Fruit fly (Drosophila melanogaster) whole organism, embryonic: ENCODE measurements around the gene His3.3B.

ENCODE experiments used
- Adf1 ChIP-seq: fragments of 200-800 bp; sonication (Bioruptor generic); IDR thresholded peaks from 2 replicates; pipeline ENCODE4 v1.3.6; 2022; ENCODE audit warnings: missing biosample characterization, missing genetic modification characterization
- CG10147 ChIP-seq: fragments of 200-800 bp; sonication (Bioruptor generic); optimal IDR thresholded peaks from 2 replicates; lab custom pipeline; 2019; ENCODE audit warnings: missing biosample characterization, mild to moderate bottlenecking, missing genetic modification characterization, moderate library complexity
- CG10543 ChIP-seq: fragments of 200-800 bp; sonication (Bioruptor generic); optimal IDR thresholded peaks from 3 replicates; lab custom pipeline; 2017; ENCODE audit warnings: missing biosample characterization, mild to moderate bottlenecking, missing genetic modification characterization, moderate library complexity
- CG12769 ChIP-seq: fragments of 200-800 bp; sonication (Bioruptor generic); optimal IDR thresholded peaks from 2 replicates; lab custom pipeline; 2019; ENCODE audit warnings: missing biosample characterization, mild to moderate bottlenecking, missing genetic modification characterization, moderate library complexity
- CG13894 ChIP-seq: fragments of 200-800 bp; sonication (Bioruptor generic); optimal IDR thresholded peaks from 3 replicates; lab custom pipeline; 2018; ENCODE audit warnings: missing biosample characterization, mild to moderate bottlenecking, missing genetic modification characterization, moderate library complexity
- CG1603 ChIP-seq: fragments of 200-800 bp; sonication (Bioruptor generic); optimal IDR thresholded peaks from 2 replicates; lab custom pipeline; 2019; ENCODE audit warnings: missing biosample characterization, mild to moderate bottlenecking, missing genetic modification characterization, moderate library complexity
- CG17829 ChIP-seq: fragments of 200-800 bp; optimal IDR thresholded peaks from 2 replicates; lab custom pipeline; 2019; ENCODE audit warnings: missing biosample characterization, mild to moderate bottlenecking, missing genetic modification characterization, moderate library complexity
- CG3065 ChIP-seq: fragments of 200-800 bp; sonication (Bioruptor generic); optimal IDR thresholded peaks from 2 replicates; lab custom pipeline; 2016; ENCODE audit warnings: missing biosample characterization, missing genetic modification characterization
- CG4328 ChIP-seq: fragments of 200-800 bp; sonication (Bioruptor generic); optimal IDR thresholded peaks from 3 replicates; lab custom pipeline; 2017; ENCODE audit warnings: missing biosample characterization, missing genetic modification reagents, missing genetic modification characterization
- CG4360 ChIP-seq: fragments of 200-800 bp; sonication (Bioruptor generic); IDR thresholded peaks from 2 replicates; pipeline ENCODE4 v1.3.6; 2022; ENCODE audit warnings: missing biosample characterization, missing genetic modification characterization
- CG5180 ChIP-seq: fragments of 200-800 bp; sonication (Bioruptor generic); optimal IDR thresholded peaks from 3 replicates; lab custom pipeline; 2017; ENCODE audit warnings: missing biosample characterization, missing genetic modification characterization, mild to moderate bottlenecking, moderate library complexity, missing genetic modification reagents
- CG5245 ChIP-seq: fragments of 200-800 bp; sonication (Bioruptor generic); optimal IDR thresholded peaks from 3 replicates; lab custom pipeline; 2016; ENCODE audit warnings: missing biosample characterization, missing genetic modification characterization
- CG6791 ChIP-seq: fragments of 200-800 bp; sonication (Bioruptor generic); IDR thresholded peaks from 3 replicates; pipeline ENCODE4 v1.3.6; 2022; ENCODE audit warnings: missing biosample characterization, missing genetic modification characterization; ENCODE audit not compliant: partially characterized antibody
- CG7357 ChIP-seq: fragments of 200-800 bp; sonication (Bioruptor generic); IDR thresholded peaks from 3 replicates; pipeline ENCODE4 v1.3.6; 2022; ENCODE audit warnings: missing biosample characterization, missing genetic modification characterization
- CTCF ChIP-seq: fragments of 200-800 bp; sonication (Bioruptor generic); optimal IDR thresholded peaks from 2 replicates; lab custom pipeline; 2017; ENCODE audit warnings: missing biosample characterization, mild to moderate bottlenecking, missing genetic modification characterization, moderate library complexity
- Deaf1 ChIP-seq: fragments of 200-800 bp; optimal IDR thresholded peaks from 3 replicates; lab custom pipeline; 2019; ENCODE audit warnings: missing biosample characterization, mild to moderate bottlenecking, missing genetic modification characterization, moderate library complexity
- Mad ChIP-seq: fragments of 200-800 bp; sonication (Bioruptor generic); optimal IDR thresholded peaks from 2 replicates; lab custom pipeline; 2016; ENCODE audit warnings: missing biosample characterization, missing genetic modification characterization
- NfI ChIP-seq: fragments of 200-800 bp; sonication (Bioruptor generic); optimal IDR thresholded peaks from 3 replicates; lab custom pipeline; 2018; ENCODE audit warnings: missing biosample characterization, mild to moderate bottlenecking, missing genetic modification characterization, moderate library complexity
- Stat92E ChIP-seq, 3 experiments: fragments of >200 bp in 2 of 3; fragments of 200-800 bp in 1 of 3; sonication (Bioruptor generic) in 1 of 3; optimal IDR thresholded peaks; 2 replicates each; lab custom pipeline; 2017 to 2019; ENCODE audit warnings: missing biosample characterization in 3 of 3, missing genetic modification characterization in 3 of 3, mild to moderate bottlenecking in 1 of 3, moderate library complexity in 1 of 3
- cad ChIP-seq: fragments of >200 bp; optimal IDR thresholded peaks from 2 replicates; lab custom pipeline; 2017; ENCODE audit warnings: missing biosample characterization, missing genetic modification characterization
- cato ChIP-seq: fragments of 200-800 bp; sonication (Bioruptor generic); optimal IDR thresholded peaks from 2 replicates; lab custom pipeline; 2016; ENCODE audit warnings: missing biosample characterization, missing genetic modification characterization, borderline replicate concordance
- cg ChIP-seq: fragments of 200-800 bp; sonication (Bioruptor generic); optimal IDR thresholded peaks from 3 replicates; lab custom pipeline; 2019; ENCODE audit warnings: missing biosample characterization, mild to moderate bottlenecking, missing genetic modification characterization, moderate library complexity
- dpn ChIP-seq, 2 experiments: fragments of 200-800 bp; sonication (Bioruptor generic); optimal IDR thresholded peaks; 3 replicates each; lab custom pipeline; 2016; ENCODE audit warnings: missing biosample characterization in 2 of 2, missing genetic modification characterization in 2 of 2
- dysf ChIP-seq: fragments of 200-800 bp; sonication (Bioruptor generic); IDR thresholded peaks from 3 replicates; pipeline ENCODE4 v1.3.6; 2022; ENCODE audit warnings: missing biosample characterization, missing genetic modification characterization
- en ChIP-seq: fragments of 200-800 bp; sonication (Bioruptor generic); optimal IDR thresholded peaks from 2 replicates; lab custom pipeline; 2016; ENCODE audit warnings: missing biosample characterization, missing genetic modification characterization
- grn ChIP-seq: fragments of 200-800 bp; sonication (Bioruptor generic); optimal IDR thresholded peaks from 3 replicates; lab custom pipeline; 2017; ENCODE audit warnings: missing biosample characterization, missing genetic modification characterization
- insv ChIP-seq, 2 experiments: fragments of 200-800 bp; sonication (Bioruptor generic); optimal IDR thresholded peaks; 3 replicates each; lab custom pipeline; 2016 to 2018; ENCODE audit warnings: missing biosample characterization in 2 of 2, missing genetic modification characterization in 2 of 2
- kni ChIP-seq: fragments of 200-800 bp; sonication (Bioruptor generic); optimal IDR thresholded peaks from 3 replicates; lab custom pipeline; 2017; ENCODE audit warnings: mild to moderate bottlenecking, missing biosample characterization, missing genetic modification reagents, missing genetic modification characterization
- oc ChIP-seq: fragments of 200-800 bp; sonication (Bioruptor generic); optimal IDR thresholded peaks from 2 replicates; lab custom pipeline; 2018; ENCODE audit warnings: missing biosample characterization, mild to moderate bottlenecking, missing genetic modification characterization, moderate library complexity
- odd ChIP-seq: fragments of 200-800 bp; sonication (Bioruptor generic); optimal IDR thresholded peaks from 2 replicates; lab custom pipeline; 2017; ENCODE audit warnings: missing biosample characterization, mild to moderate bottlenecking, missing genetic modification characterization
- pros ChIP-seq: fragments of 200-800 bp; sonication (Bioruptor generic); optimal IDR thresholded peaks from 3 replicates; lab custom pipeline; 2019; ENCODE audit warnings: missing biosample characterization, mild to moderate bottlenecking, missing genetic modification characterization, moderate library complexity
- row ChIP-seq: fragments of 200-800 bp; sonication (Bioruptor generic); IDR thresholded peaks from 3 replicates; pipeline ENCODE4 v1.3.6; 2022; ENCODE audit warnings: missing biosample characterization, missing genetic modification characterization
- sens ChIP-seq: fragments of 200-800 bp; sonication (Bioruptor generic); peaks from one replicate; lab custom pipeline; 2016; ENCODE audit warnings: missing biosample characterization, missing genetic modification characterization
- sna ChIP-seq: fragments of 200-800 bp; sonication (Bioruptor generic); IDR thresholded peaks from 2 replicates; pipeline ENCODE4 v1.3.6; 2022; ENCODE audit warnings: missing biosample characterization, missing genetic modification characterization; ENCODE audit not compliant: partially characterized antibody
- sqz ChIP-seq: fragments of 200-800 bp; sonication (Bioruptor generic); optimal IDR thresholded peaks from 3 replicates; lab custom pipeline; 2018; ENCODE audit warnings: missing biosample characterization, mild to moderate bottlenecking, missing genetic modification characterization
- tin ChIP-seq: fragments of 200-800 bp; sonication (Bioruptor generic); optimal IDR thresholded peaks from 3 replicates; lab custom pipeline; 2016; ENCODE audit warnings: missing biosample characterization, missing genetic modification characterization
- tll ChIP-seq, 2 experiments: fragments of 200-800 bp in 1 of 2; fragments of >200 bp in 1 of 2; sonication (Bioruptor generic) in 1 of 2; optimal IDR thresholded peaks; 2 replicates each; lab custom pipeline; 2017 to 2019; ENCODE audit warnings: missing biosample characterization in 2 of 2, missing genetic modification characterization in 2 of 2, mild to moderate bottlenecking in 1 of 2, moderate library complexity in 1 of 2
- zen ChIP-seq: fragments of 200-800 bp; sonication (Bioruptor generic); optimal IDR thresholded peaks from 3 replicates; lab custom pipeline; 2018; ENCODE audit warnings: missing biosample characterization, mild to moderate bottlenecking, missing genetic modification characterization, moderate library complexity
- zf30C ChIP-seq: fragments of 200-800 bp; sonication (Bioruptor generic); optimal IDR thresholded peaks from 3 replicates; lab custom pipeline; 2018; ENCODE audit warnings: missing biosample characterization, mild to moderate bottlenecking, missing genetic modification characterization

Gene His3.3B

dm6 chrX:9133577-9134240 is 22.8 kb downstream of the His3.3B start (continued):
- no peak for TF ChIP-seq NfI (GFP tag; lab: Kevin White, UChicago)
- no peak for TF ChIP-seq tin (GFP tag; lab: Kevin White, UChicago)
- TF ChIP-seq CG5245, result no peak

- TF ChIP-seq CG17829 (tag; lab: Kevin White, UChicago) (peak; percentile 0), CG10543 (peak; percentile 5), zf30C (GFP tag; lab: Kevin White, UChicago) (peak; percentile 94), CG13894 (peak; percentile 20), pros (GFP tag; lab: Kevin White, UChicago) (peak; percentile 29), en (GFP tag; lab: Kevin White, UChicago) (no peak), odd (GFP tag; lab: Kevin White, UChicago) (peak; percentile 77), CTCF (GFP tag; lab: Kevin White, UChicago) (no peak), Deaf1 (tag; lab: Kevin White, UChicago) (peak; percentile 2), Adf1 (GFP tag; lab: Robert Waterston, UW) (no peak), kni (GFP tag; lab: Kevin White, UChicago) (peak; percentile 82), cad (GFP tag; lab: Kevin White, UChicago) (peak; percentile 84), CG6791 (GFP tag; lab: Robert Waterston, UW) (peak; percentile 13; the same call in 1 of the 3 replicates), dpn (GFP tag; optimal IDR thresholded peaks at IDR 0.05; lab: Kevin White, UChicago) (no peak), CG4328 (GFP tag; lab: Kevin White, UChicago) (no peak), zen (tag; lab: Kevin White, UChicago) (peak; percentile 85), tll (GFP tag; optimal IDR thresholded peaks at IDR 0.05; lab: Kevin White, UChicago) (peak in 1 of 2 experiments; percentile 86), CG5180 (peak; percentile 30), Stat92E (GFP tag; optimal IDR thresholded peaks at IDR 0.05; lab: Kevin White, UChicago) (no peak), CG7357 (no peak), insv (GFP tag; optimal IDR thresholded peaks at IDR 0.05; lab: Kevin White, UChicago) (peak in 1 of 2 experiments; percentile 14), oc (peak; percentile 52), row (GFP tag; lab: Robert Waterston, UW) (0 out of 3 replicates have a peak, but pooled peaks have one; percentile 10), Mad (GFP tag; lab: Kevin White, UChicago) (no peak), CG4360 (peak; percentile 95), CG12769 (tag; lab: Kevin White, UChicago) (no peak), dysf (GFP tag; lab: Robert Waterston, UW) (no peak), sna (GFP tag; lab: Robert Waterston, UW) (no peak), sqz (GFP tag; lab: Kevin White, UChicago) (peak; percentile 40), grn (GFP tag; lab: Kevin White, UChicago) (peak; percentile 90), CG10147 (no peak), sens (GFP tag; lab: Kevin White, UChicago) (peak; percentile 43), CG1603 (tag; lab: Kevin White, UChicago) (peak; percentile 14)
These were observed 23.8 kb downstream of the His3.3B start for dm6 chrX:9132589-9133237.

- TF ChIP-seq cato (GFP tag; lab: Kevin White, UChicago), result no peak
- peak; percentile 2 for TF ChIP-seq cg (GFP tag; lab: Kevin White, UChicago)
- peak in 1 of 3 experiments; percentile 91 for TF ChIP-seq Stat92E (GFP tag; optimal IDR thresholded peaks at IDR 0.05; lab: Kevin White, UChicago)
- TF ChIP-seq CG3065, result no peak
These were observed 24.9 kb downstream of the His3.3B start for dm6 chrX:9131523-9131922.
